Worm (Caenorhabditis elegans) whole organism, early embryonic: ENCODE results near the gene somi-1.

Source experiments
- F13C5.2 ChIP-seq: sonication (generic microtip); optimal IDR thresholded peaks from 2 replicates; lab custom pipeline; 2017; ENCODE audit warnings: mild to moderate bottlenecking, missing genetic modification characterization, inconsistent platforms, missing compliant biosample characterization
- aly-1 ChIP-seq: sonication (generic microtip); optimal IDR thresholded peaks from 2 replicates; lab custom pipeline; 2016; ENCODE audit warnings: missing genetic modification characterization, missing compliant biosample characterization
- ama-1 ChIP-seq: fragments of 150-350 bp; optimal IDR thresholded peaks from 2 replicates; lab custom pipeline; 2014
- ceh-13 ChIP-seq: fragments of 200-800 bp; sonication (Bioruptor generic); optimal IDR thresholded peaks from 2 replicates; lab custom pipeline; 2018; ENCODE audit warnings: mild to moderate bottlenecking, missing genetic modification characterization, missing compliant biosample characterization
- ceh-36 ChIP-seq: sonication (generic microtip); optimal IDR thresholded peaks from 2 replicates; lab custom pipeline; 2016; ENCODE audit warnings: missing genetic modification characterization, inconsistent platforms, missing compliant biosample characterization
- ets-7 ChIP-seq: sonication (generic microtip); optimal IDR thresholded peaks from 2 replicates; lab custom pipeline; 2016; ENCODE audit warnings: missing genotype, missing genetic modification characterization, missing compliant biosample characterization
- flt-1 ChIP-seq: fragments of 200-800 bp; sonication (Bioruptor generic); IDR thresholded peaks from 2 replicates; pipeline ENCODE4 v1.3.6; 2022; ENCODE audit warnings: missing genetic modification characterization, missing compliant biosample characterization
- hmbx-1 ChIP-seq: sonication (generic microtip); optimal IDR thresholded peaks from 2 replicates; lab custom pipeline; 2016; ENCODE audit warnings: mild to moderate bottlenecking, missing genetic modification characterization, missing compliant biosample characterization
- hmg-4 ChIP-seq: fragments of 200-800 bp; sonication (Bioruptor generic); optimal IDR thresholded peaks from 2 replicates; lab custom pipeline; 2018; ENCODE audit warnings: mild to moderate bottlenecking, missing genetic modification characterization, missing compliant biosample characterization
- hnd-1 ChIP-seq: sonication (generic microtip); optimal IDR thresholded peaks from 2 replicates; lab custom pipeline; 2016; ENCODE audit warnings: missing genetic modification characterization, missing compliant biosample characterization
- scrt-1 ChIP-seq: fragments of 200-800 bp; sonication (Bioruptor generic); IDR thresholded peaks from 2 replicates; pipeline ENCODE4 v1.3.6; 2022; ENCODE audit warnings: missing genetic modification characterization, missing compliant biosample characterization
- sea-1 ChIP-seq: fragments of 200-800 bp; sonication (Bioruptor generic); conservative IDR thresholded peaks from 2 replicates; pipeline ENCODE4 v1.3.6; 2022; ENCODE audit warnings: missing genetic modification characterization, missing compliant biosample characterization

- TF ChIP-seq flt-1 (GFP tag; lab: Robert Waterston, UW) (no peak), ama-1 (lab: Kevin White, UChicago) (no peak), ets-7 (tag; lab: Kevin White, UChicago) (no peak), hmbx-1 (tag; lab: Kevin White, UChicago) (no peak), F13C5.2 (tag; lab: Kevin White, UChicago) (no peak), hmg-4 (GFP tag; lab: Kevin White, UChicago) (no peak), ceh-36 (tag; lab: Kevin White, UChicago) (no peak), hnd-1 (tag; lab: Kevin White, UChicago) (no peak), sea-1 (no peak), ceh-13 (GFP tag; lab: Kevin White, UChicago) (no peak), aly-1 (tag; lab: Kevin White, UChicago) (no peak), scrt-1 (GFP tag; lab: Robert Waterston, UW) (no peak)
Observed at ce11 chrV:13394968-13395367, 3.8 kb upstream of the somi-1 start.
